Worm (Caenorhabditis elegans): ENCODE data around the gene lpr-6.

DNA sequence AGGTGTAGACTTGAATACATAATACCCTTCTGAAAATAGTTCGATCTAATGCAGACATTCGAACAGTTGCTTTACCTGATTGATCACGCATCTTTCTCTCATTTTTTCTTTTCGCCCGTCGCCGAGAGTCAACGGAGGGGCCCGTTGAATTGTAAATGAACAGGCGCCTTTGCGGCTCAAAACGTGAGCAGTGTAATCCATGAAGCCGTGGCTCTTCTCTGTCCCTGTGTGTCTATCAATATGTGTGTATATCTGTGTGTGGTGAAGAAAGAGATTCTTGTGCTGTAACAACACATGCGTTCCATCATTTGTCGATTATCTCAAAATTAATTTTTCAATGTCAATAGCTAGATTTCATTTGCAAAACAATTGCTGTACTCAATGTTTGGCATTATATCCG, 24.2 kb upstream of the lpr-6 start:
- TF ChIP-seq flt-1 (GFP tag; IDR thresholded peaks at IDR 0.05) = no peak
- no peak for TF ChIP-seq ama-1 (optimal IDR thresholded peaks at IDR 0.05)
- TF ChIP-seq scrt-1 (GFP tag; IDR thresholded peaks at IDR 0.05) = no peak
